Fruit fly (Drosophila melanogaster) whole organism, embryonic: ENCODE results near the gene chrb.

Experiments used
- B-H2 ChIP-seq: fragments of 200-800 bp; sonication (Bioruptor generic); optimal IDR thresholded peaks from 2 replicates; lab custom pipeline; 2018; ENCODE audit warnings: missing biosample characterization, mild to moderate bottlenecking, missing genetic modification characterization
- CG10462 ChIP-seq: fragments of 200-800 bp; sonication (Bioruptor generic); optimal IDR thresholded peaks from 2 replicates; lab custom pipeline; 2016; ENCODE audit warnings: missing biosample characterization, missing genetic modification characterization
- CG11085 ChIP-seq: fragments of 200-800 bp; sonication (Bioruptor generic); IDR thresholded peaks from 2 replicates; pipeline ENCODE4 v1.3.6; 2022; ENCODE audit warnings: missing biosample characterization, missing genetic modification characterization
- CG12942 ChIP-seq: fragments of 200-800 bp; sonication (Bioruptor generic); optimal IDR thresholded peaks from 3 replicates; lab custom pipeline; 2016; ENCODE audit warnings: missing biosample characterization, missing genetic modification characterization
- CG14667 ChIP-seq: fragments of 200-800 bp; sonication (Bioruptor generic); IDR thresholded peaks from 2 replicates; pipeline ENCODE4 v1.3.6; 2022; ENCODE audit warnings: missing biosample characterization, missing genetic modification characterization
- CG14860 ChIP-seq: fragments of 200-800 bp; sonication (Bioruptor generic); IDR thresholded peaks from 3 replicates; pipeline ENCODE4 v1.3.6; 2022; ENCODE audit warnings: missing biosample characterization, missing genetic modification characterization; ENCODE audit not compliant: partially characterized antibody
- CG1602 ChIP-seq: fragments of 200-800 bp; sonication (Bioruptor generic); optimal IDR thresholded peaks from 3 replicates; lab custom pipeline; 2016; ENCODE audit warnings: missing biosample characterization, missing genetic modification characterization
- CG1603 ChIP-seq: fragments of 200-800 bp; sonication (Bioruptor generic); optimal IDR thresholded peaks from 2 replicates; lab custom pipeline; 2019; ENCODE audit warnings: missing biosample characterization, mild to moderate bottlenecking, missing genetic modification characterization, moderate library complexity
- CG17359 ChIP-seq: fragments of 200-800 bp; sonication (Bioruptor generic); optimal IDR thresholded peaks from 3 replicates; lab custom pipeline; 2018; ENCODE audit warnings: missing biosample characterization, mild to moderate bottlenecking, missing genetic modification characterization, moderate library complexity
- CG17385 ChIP-seq: fragments of 200-800 bp; sonication (Bioruptor generic); optimal IDR thresholded peaks from 3 replicates; lab custom pipeline; 2018; ENCODE audit warnings: missing biosample characterization, mild to moderate bottlenecking, missing genetic modification characterization
- CG17802 ChIP-seq: fragments of 200-800 bp; sonication (Bioruptor generic); optimal IDR thresholded peaks from 2 replicates; lab custom pipeline; 2018; ENCODE audit warnings: missing biosample characterization, mild to moderate bottlenecking, missing genetic modification characterization, moderate library complexity
- CG18476 ChIP-seq: fragments of 200-800 bp; sonication (Bioruptor generic); optimal IDR thresholded peaks from 2 replicates; lab custom pipeline; 2016; ENCODE audit warnings: missing biosample characterization, mild to moderate bottlenecking, missing genetic modification characterization
- CG2678 ChIP-seq: fragments of 200-800 bp; sonication (Bioruptor generic); optimal IDR thresholded peaks from 3 replicates; lab custom pipeline; 2019; ENCODE audit warnings: missing biosample characterization, mild to moderate bottlenecking, missing genetic modification characterization, moderate library complexity
- CG31365 ChIP-seq: fragments of 200-800 bp; sonication (Bioruptor generic); optimal IDR thresholded peaks from 2 replicates; lab custom pipeline; 2018; ENCODE audit warnings: missing biosample characterization, mild to moderate bottlenecking, missing genetic modification characterization
- CG33213 ChIP-seq: fragments of 200-800 bp; sonication (Bioruptor generic); optimal IDR thresholded peaks from 3 replicates; lab custom pipeline; 2016; ENCODE audit warnings: missing biosample characterization, missing genetic modification characterization
- CG7556 ChIP-seq: fragments of 200-800 bp; sonication (Bioruptor generic); optimal IDR thresholded peaks from 2 replicates; lab custom pipeline; 2017; ENCODE audit warnings: missing biosample characterization, mild to moderate bottlenecking, missing genetic modification characterization
- CG8290 ChIP-seq, 3 experiments: fragments of 200-800 bp; sonication (Bioruptor generic); optimal IDR thresholded peaks; 2 replicates each; lab custom pipeline; 2016 to 2019; ENCODE audit warnings: missing biosample characterization in 3 of 3, missing genetic modification characterization in 3 of 3, mild to moderate bottlenecking in 2 of 3, moderate library complexity in 1 of 3
- CHES-1-like ChIP-seq: fragments of 200-800 bp; sonication (Bioruptor generic); optimal IDR thresholded peaks from 2 replicates; lab custom pipeline; 2016; ENCODE audit warnings: missing biosample characterization, missing genetic modification characterization
- D19A ChIP-seq: fragments of 200-800 bp; optimal IDR thresholded peaks from 3 replicates; lab custom pipeline; 2019; ENCODE audit warnings: missing biosample characterization, mild to moderate bottlenecking, missing genetic modification characterization, moderate library complexity
- Dek ChIP-seq: fragments of 200-800 bp; sonication (Bioruptor generic); optimal IDR thresholded peaks from 3 replicates; lab custom pipeline; 2019; ENCODE audit warnings: missing biosample characterization, mild to moderate bottlenecking, missing genetic modification characterization, moderate library complexity
- Fer3 ChIP-seq: fragments of 200-800 bp; sonication (Bioruptor generic); optimal IDR thresholded peaks from 2 replicates; lab custom pipeline; 2018; ENCODE audit warnings: missing biosample characterization, mild to moderate bottlenecking, missing genetic modification characterization, moderate library complexity
- Gug ChIP-seq: fragments of 200-800 bp; sonication (Bioruptor generic); IDR thresholded peaks from 4 replicates; pipeline ENCODE4 v1.3.6; 2022; ENCODE audit warnings: missing biosample characterization, missing genetic modification characterization
- HLH3B ChIP-seq: fragments of 200-800 bp; sonication (Bioruptor generic); IDR thresholded peaks from 2 replicates; pipeline ENCODE4 v1.3.6; 2022; ENCODE audit warnings: missing biosample characterization, missing genetic modification characterization
- Hr3 ChIP-seq: fragments of 200-800 bp; sonication (Bioruptor generic); optimal IDR thresholded peaks from 3 replicates; lab custom pipeline; 2016; ENCODE audit warnings: missing biosample characterization, missing genetic modification characterization
- Hr51 ChIP-seq, 2 experiments: fragments of 200-800 bp; sonication (Bioruptor generic); optimal IDR thresholded peaks; 2 replicates in 1 of 2; 3 replicates in 1 of 2; lab custom pipeline; 2016 to 2018; ENCODE audit warnings: missing biosample characterization in 2 of 2, missing genetic modification characterization in 2 of 2, mild to moderate bottlenecking in 1 of 2, moderate library complexity in 1 of 2
- Myb ChIP-seq: fragments of 200-800 bp; sonication (Bioruptor generic); optimal IDR thresholded peaks from 2 replicates; lab custom pipeline; 2016; ENCODE audit warnings: missing biosample characterization, missing genetic modification characterization
- NC2α ChIP-seq: fragments of 200-800 bp; sonication (Bioruptor generic); optimal IDR thresholded peaks from 2 replicates; lab custom pipeline; 2016; ENCODE audit warnings: missing biosample characterization, missing genetic modification characterization
- Nf-YB ChIP-seq: fragments of 200-800 bp; sonication (Bioruptor generic); optimal IDR thresholded peaks from 3 replicates; lab custom pipeline; 2019; ENCODE audit warnings: missing biosample characterization, mild to moderate bottlenecking, missing genetic modification characterization, moderate library complexity
- Nf-YC ChIP-seq: fragments of 200-800 bp; optimal IDR thresholded peaks from 3 replicates; lab custom pipeline; 2019; ENCODE audit warnings: missing biosample characterization, mild to moderate bottlenecking, missing genetic modification characterization, moderate library complexity
- Xbp1 ChIP-seq: fragments of 200-800 bp; sonication (Bioruptor generic); optimal IDR thresholded peaks from 3 replicates; lab custom pipeline; 2016; ENCODE audit warnings: missing biosample characterization, mild to moderate bottlenecking, missing genetic modification characterization
- aop ChIP-seq: fragments of 200-800 bp; sonication (Bioruptor generic); IDR thresholded peaks from 2 replicates; pipeline ENCODE4 v1.3.6; 2022; ENCODE audit warnings: missing biosample characterization, missing genetic modification characterization
- ash1 ChIP-seq: fragments of 200-800 bp; sonication (Bioruptor generic); optimal IDR thresholded peaks from 2 replicates; lab custom pipeline; 2018; ENCODE audit warnings: missing biosample characterization, mild to moderate bottlenecking, missing genetic modification characterization
- cg ChIP-seq: fragments of 200-800 bp; sonication (Bioruptor generic); optimal IDR thresholded peaks from 3 replicates; lab custom pipeline; 2019; ENCODE audit warnings: missing biosample characterization, mild to moderate bottlenecking, missing genetic modification characterization, moderate library complexity
- danr ChIP-seq: fragments of 200-800 bp; sonication (Bioruptor generic); IDR thresholded peaks from 2 replicates; pipeline ENCODE4 v1.3.6; 2022; ENCODE audit warnings: missing biosample characterization, missing genetic modification characterization
- dmrt11E ChIP-seq: fragments of 200-800 bp; sonication (Bioruptor generic); optimal IDR thresholded peaks from 3 replicates; lab custom pipeline; 2018; ENCODE audit warnings: missing biosample characterization, mild to moderate bottlenecking, missing genetic modification characterization, moderate library complexity
- fd102C ChIP-seq: fragments of 200-800 bp; sonication (Bioruptor generic); optimal IDR thresholded peaks from 2 replicates; lab custom pipeline; 2018; ENCODE audit warnings: missing biosample characterization, mild to moderate bottlenecking, missing genetic modification characterization, moderate library complexity
- fd3F ChIP-seq: fragments of 200-800 bp; sonication (Bioruptor generic); optimal IDR thresholded peaks from 2 replicates; lab custom pipeline; 2018; ENCODE audit warnings: missing biosample characterization, mild to moderate bottlenecking, missing genetic modification characterization, moderate library complexity
- ftz-f1 ChIP-seq: fragments of 200-800 bp; sonication (Bioruptor generic); optimal IDR thresholded peaks from 2 replicates; lab custom pipeline; 2016; ENCODE audit warnings: missing biosample characterization, missing genetic modification characterization
- gcm2 ChIP-seq: fragments of 200-800 bp; sonication (Bioruptor generic); optimal IDR thresholded peaks from 2 replicates; lab custom pipeline; 2016; ENCODE audit warnings: missing biosample characterization, missing genetic modification characterization
- ham ChIP-seq: fragments of 200-800 bp; sonication (Bioruptor generic); IDR thresholded peaks from 2 replicates; pipeline ENCODE4 v1.3.6; 2022; ENCODE audit warnings: missing biosample characterization, missing genetic modification characterization
- jigr1 ChIP-seq: fragments of 200-800 bp; sonication (Bioruptor generic); IDR thresholded peaks from 3 replicates; pipeline ENCODE4 v1.3.6; 2022; ENCODE audit warnings: missing biosample characterization, missing genetic modification characterization
- mam ChIP-seq: fragments of 200-800 bp; sonication (Bioruptor generic); optimal IDR thresholded peaks from 3 replicates; lab custom pipeline; 2016; ENCODE audit warnings: missing biosample characterization, missing genetic modification characterization
- nmo ChIP-seq: fragments of 200-800 bp; sonication (Bioruptor generic); optimal IDR thresholded peaks from 2 replicates; lab custom pipeline; 2018; ENCODE audit warnings: missing biosample characterization, mild to moderate bottlenecking, missing genetic modification characterization, moderate library complexity
- oc ChIP-seq: fragments of 200-800 bp; sonication (Bioruptor generic); optimal IDR thresholded peaks from 2 replicates; lab custom pipeline; 2018; ENCODE audit warnings: missing biosample characterization, mild to moderate bottlenecking, missing genetic modification characterization, moderate library complexity
- row ChIP-seq: fragments of 200-800 bp; sonication (Bioruptor generic); IDR thresholded peaks from 3 replicates; pipeline ENCODE4 v1.3.6; 2022; ENCODE audit warnings: missing biosample characterization, missing genetic modification characterization
- tap ChIP-seq: fragments of 200-800 bp; optimal IDR thresholded peaks from 3 replicates; lab custom pipeline; 2019; ENCODE audit warnings: missing biosample characterization, mild to moderate bottlenecking, missing genetic modification characterization, moderate library complexity
- tna ChIP-seq: fragments of 200-800 bp; sonication (Bioruptor generic); IDR thresholded peaks from 2 replicates; pipeline ENCODE4 v1.3.6; 2022; ENCODE audit warnings: missing biosample characterization, missing genetic modification characterization; ENCODE audit not compliant: partially characterized antibody
- twi ChIP-seq: fragments of 200-800 bp; optimal IDR thresholded peaks from 2 replicates; lab custom pipeline; 2019; ENCODE audit warnings: missing biosample characterization, mild to moderate bottlenecking, missing genetic modification characterization, moderate library complexity
- wor ChIP-seq: fragments of 200-800 bp; sonication (Bioruptor generic); IDR thresholded peaks from 2 replicates; pipeline ENCODE4 v1.3.6; 2022; ENCODE audit warnings: missing biosample characterization, missing genetic modification characterization

The chrb gene

DNA sequence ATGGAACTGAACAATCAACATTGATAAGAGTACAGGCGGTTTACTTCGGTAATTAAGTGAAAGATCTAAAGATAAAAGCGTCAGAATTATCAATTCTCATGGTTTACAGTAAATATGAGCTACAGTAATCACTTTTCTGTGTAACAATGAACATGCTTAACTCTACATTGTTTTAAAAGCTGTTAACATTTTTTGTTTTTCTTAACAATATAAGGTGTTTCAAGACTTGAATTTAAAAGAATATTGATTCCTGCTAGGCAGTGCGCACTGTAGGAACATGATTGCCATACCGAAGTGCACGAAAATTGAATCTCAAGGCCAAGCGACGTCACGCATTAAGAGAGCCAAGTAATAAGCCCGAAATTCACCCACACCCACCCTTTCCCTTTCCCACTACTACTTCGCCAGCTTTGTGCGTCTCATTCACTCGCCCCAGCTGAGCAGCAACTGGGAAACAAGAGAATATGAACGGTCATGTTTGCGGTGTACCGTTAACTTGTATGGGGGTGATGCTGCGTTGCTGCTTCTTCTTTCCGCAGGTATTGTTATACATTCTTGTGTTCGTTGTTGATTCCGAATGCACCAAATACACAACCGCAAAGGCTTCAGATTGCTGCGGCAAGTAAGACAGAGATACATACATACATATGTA, 4.0 kb downstream of the chrb start (continued):
- TF ChIP-seq D19A: peak; percentile 15
- TF ChIP-seq tna: no peak
- peak; percentile 63 for TF ChIP-seq nmo (GFP tag; lab: Kevin White, UChicago)
- TF ChIP-seq Gug: peak; percentile 57; the same call in 3 of the 4 replicates
- TF ChIP-seq CG8290 (GFP tag; optimal IDR thresholded peaks at IDR 0.05; lab: Kevin White, UChicago): no peak
- TF ChIP-seq CG8290 (tag; optimal IDR thresholded peaks at IDR 0.05; lab: Kevin White, UChicago): peak in 1 of 2 experiments; percentile 83
- peak in 1 of 2 experiments; percentile 72 for TF ChIP-seq Hr51 (GFP tag; optimal IDR thresholded peaks at IDR 0.05; lab: Kevin White, UChicago)
- TF ChIP-seq wor: 0 out of 2 replicates have a peak, but pooled peaks have one; percentile 14
- peak; percentile 78 for TF ChIP-seq CG2678
- peak; percentile 58 for TF ChIP-seq tap (tag; lab: Kevin White, UChicago)
- TF ChIP-seq NC2α (GFP tag; lab: Kevin White, UChicago): no peak
- peak; percentile 85 for TF ChIP-seq row (GFP tag; lab: Robert Waterston, UW)
- TF ChIP-seq CG17802: no peak
- TF ChIP-seq Hr3 (GFP tag; lab: Kevin White, UChicago): peak; percentile 32
- TF ChIP-seq CG12942 (GFP tag; lab: Kevin White, UChicago): peak; percentile 29
- peak; percentile 65 for TF ChIP-seq mam (GFP tag; lab: Kevin White, UChicago)
- no peak for TF ChIP-seq fd102C (GFP tag; lab: Kevin White, UChicago)
- peak; percentile 58; the same call in 1 of the 2 replicates for TF ChIP-seq danr (GFP tag; lab: Robert Waterston, UW)
- peak; percentile 42 for TF ChIP-seq Dek (tag; lab: Kevin White, UChicago)
- peak; percentile 7 for TF ChIP-seq CG1602 (GFP tag; lab: Kevin White, UChicago)
- no peak for TF ChIP-seq CG10462 (GFP tag; lab: Kevin White, UChicago)
- peak; percentile 38 for TF ChIP-seq CG1603 (tag; lab: Kevin White, UChicago)
- peak; percentile 30; the same call in 1 of the 2 replicates for TF ChIP-seq aop (GFP tag; lab: Robert Waterston, UW)
- no peak for TF ChIP-seq CG31365 (tag; lab: Kevin White, UChicago)
- peak; percentile 38 for TF ChIP-seq dmrt11E
- peak; percentile 71 for TF ChIP-seq HLH3B (GFP tag; lab: Robert Waterston, UW)
- peak; percentile 65 for TF ChIP-seq fd3F (GFP tag; lab: Kevin White, UChicago)
- no peak for TF ChIP-seq CG11085
- TF ChIP-seq ash1 (GFP tag; lab: Kevin White, UChicago): no peak
- peak; percentile 33 for TF ChIP-seq B-H2 (GFP tag; lab: Kevin White, UChicago)
- no peak for TF ChIP-seq Nf-YB (GFP tag; lab: Kevin White, UChicago)
- no peak for TF ChIP-seq twi (tag; lab: Kevin White, UChicago)
- no peak; the same call in 1 of the 2 replicates for TF ChIP-seq CG14667 (GFP tag; lab: Robert Waterston, UW)
- TF ChIP-seq CG18476 (GFP tag; lab: Kevin White, UChicago): no peak
- no peak for TF ChIP-seq ham (GFP tag; lab: Robert Waterston, UW)
- peak; percentile 1 for TF ChIP-seq CG33213 (GFP tag; lab: Kevin White, UChicago)
- peak; percentile 72 for TF ChIP-seq Fer3
- peak; percentile 21 for TF ChIP-seq oc (tag; lab: Kevin White, UChicago)
- TF ChIP-seq CG14860: no peak
- TF ChIP-seq CG17385 (GFP tag; lab: Kevin White, UChicago): peak; percentile 64
- no peak for TF ChIP-seq gcm2
- no peak for TF ChIP-seq jigr1 (GFP tag; lab: Robert Waterston, UW)
- TF ChIP-seq Nf-YC (tag; lab: Kevin White, UChicago): peak; percentile 20
- TF ChIP-seq CG17359: peak; percentile 62
- TF ChIP-seq ftz-f1 (GFP tag; lab: Kevin White, UChicago): peak; percentile 39
- no peak for TF ChIP-seq cg (GFP tag; lab: Kevin White, UChicago)
- TF ChIP-seq Myb (GFP tag; lab: Kevin White, UChicago): peak; percentile 17
- peak; percentile 71 for TF ChIP-seq CHES-1-like
- TF ChIP-seq CG7556 (GFP tag; lab: Kevin White, UChicago): peak; percentile 49
- peak; percentile 66 for TF ChIP-seq Xbp1 (GFP tag; lab: Kevin White, UChicago)
